Worm (Caenorhabditis elegans) whole organism, early embryonic: ENCODE data around the gene str-33.

Experiments
- F13C5.2 ChIP-seq: sonication (generic microtip); optimal IDR thresholded peaks from 2 replicates; lab custom pipeline; 2017; ENCODE audit warnings: mild to moderate bottlenecking, missing genetic modification characterization, inconsistent platforms, missing compliant biosample characterization
- aly-1 ChIP-seq: sonication (generic microtip); optimal IDR thresholded peaks from 2 replicates; lab custom pipeline; 2016; ENCODE audit warnings: missing genetic modification characterization, missing compliant biosample characterization
- ama-1 ChIP-seq: fragments of 150-350 bp; optimal IDR thresholded peaks from 2 replicates; lab custom pipeline; 2014
- pes-1 ChIP-seq: fragments of 200-800 bp; sonication (Bioruptor generic); IDR thresholded peaks from 2 replicates; pipeline ENCODE4 v1.3.6; 2022; ENCODE audit warnings: missing genetic modification reagents, missing genetic modification characterization, missing compliant biosample characterization
- sea-1 ChIP-seq: fragments of 200-800 bp; sonication (Bioruptor generic); conservative IDR thresholded peaks from 2 replicates; pipeline ENCODE4 v1.3.6; 2022; ENCODE audit warnings: missing genetic modification characterization, missing compliant biosample characterization

DNA sequence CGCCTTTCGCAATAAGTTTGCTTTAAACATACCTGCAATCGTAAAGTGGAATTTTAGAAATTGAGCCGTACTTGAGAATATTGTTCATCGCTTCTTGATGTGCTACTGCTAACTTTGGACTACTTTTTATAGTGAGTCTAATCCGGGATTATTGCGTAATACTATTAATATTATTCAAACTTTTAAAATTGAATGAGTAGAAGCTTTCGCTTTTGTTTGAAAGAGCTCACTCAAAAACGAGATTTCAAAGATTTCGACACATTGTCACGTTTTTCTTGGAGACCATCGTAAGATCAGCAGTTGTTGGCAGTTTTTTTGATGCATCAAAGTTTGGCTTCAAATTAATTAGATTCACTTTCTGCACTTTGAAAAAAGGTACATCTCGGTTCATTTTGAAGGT lies 14.8 kb upstream of the str-33 start, which contains the start of gene srt-28:
- TF ChIP-seq aly-1 (tag; lab: Kevin White, UChicago) (no peak), pes-1 (GFP tag; lab: Robert Waterston, UW) (no peak), ama-1 (lab: Kevin White, UChicago) (no peak), sea-1 (GFP tag; lab: Robert Waterston, UW) (no peak), F13C5.2 (tag; lab: Kevin White, UChicago) (no peak)
